Worm (Caenorhabditis elegans) whole organism, L4/young adult: Measurements from ENCODE around the gene Y43F8B.18.

Source experiments
- W03F9.2 ChIP-seq: fragments of 150-350 bp; optimal IDR thresholded peaks from 2 replicates; lab custom pipeline; 2014; ENCODE audit warnings: missing biosample characterization, missing genetic modification characterization
- him-1 ChIP-seq: sonication (generic microtip); optimal IDR thresholded peaks from 2 replicates; lab custom pipeline; 2016; ENCODE audit warnings: missing genotype, missing genetic modification reagents, missing genetic modification characterization, missing compliant biosample characterization

ce11 chrV:19467574-19467973 lies 18.2 kb upstream of the Y43F8B.18 start, which contains the start of gene Y43F8B.23:
- TF ChIP-seq him-1 (no peak), W03F9.2 (tag; lab: Kevin White, UChicago) (no peak)
